Worm (Caenorhabditis elegans) whole organism, L4/young adult: ENCODE results near the gene cut-5.

ENCODE experiments used
- W03F9.2 ChIP-seq: fragments of 150-350 bp; optimal IDR thresholded peaks from 2 replicates; lab custom pipeline; 2014; ENCODE audit warnings: missing biosample characterization, missing genetic modification characterization
- dao-5 ChIP-seq: sonication (generic microtip); optimal IDR thresholded peaks from 2 replicates; lab custom pipeline; 2016; ENCODE audit warnings: missing genotype, missing genetic modification characterization, moderate library complexity, missing compliant biosample characterization
- him-1 ChIP-seq: sonication (generic microtip); optimal IDR thresholded peaks from 2 replicates; lab custom pipeline; 2016; ENCODE audit warnings: missing genotype, missing genetic modification reagents, missing genetic modification characterization, missing compliant biosample characterization

- TF ChIP-seq him-1 (tag; lab: Kevin White, UChicago) = no peak
- no peak for TF ChIP-seq W03F9.2 (tag; lab: Kevin White, UChicago)
- no peak for TF ChIP-seq dao-5 (tag; lab: Kevin White, UChicago)
Observed at ce11 chrX:10340986-10341385, 3.0 kb upstream of the cut-5 start, which contains the start of gene R07E3.1.
